Fruit fly (Drosophila melanogaster) ovary, adult (tissue): Measurements from ENCODE around the gene Antp.

ENCODE experiments used
- CG17801 ChIP-seq: fragments of 200-800 bp; optimal IDR thresholded peaks from 2 replicates; lab custom pipeline; 2019; ENCODE audit warnings: missing biosample characterization, mild to moderate bottlenecking, missing genetic modification characterization, moderate library complexity; ENCODE audit not compliant: partially characterized antibody

The Antp gene

DNA sequence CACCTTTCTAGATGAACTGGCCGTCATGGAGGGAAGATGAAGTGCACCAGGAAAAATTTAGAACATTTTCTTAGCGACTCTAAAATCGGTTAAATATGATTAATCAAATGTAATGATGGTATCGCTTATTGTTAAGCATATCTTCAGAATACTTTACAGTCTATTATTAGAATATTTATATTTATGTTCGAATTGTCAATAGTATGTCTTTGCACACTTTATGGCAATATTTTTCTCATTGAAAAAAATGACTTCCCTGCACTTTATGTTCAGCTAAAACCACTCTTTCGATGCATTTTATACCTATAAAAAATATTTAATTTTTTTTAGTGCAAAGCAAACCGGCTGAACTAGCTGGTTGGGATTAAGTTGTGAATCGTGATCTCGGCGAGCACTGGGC is 44.5 kb downstream of the Antp start:
- no peak for TF ChIP-seq CG17801 (GFP tag; lab: Kevin White, UChicago)

- TF ChIP-seq CG17801 (GFP tag; lab: Kevin White, UChicago) = no peak
Measured at dm6 chr3R:6953160-6953559, 45.9 kb downstream of the Antp start.

DNA sequence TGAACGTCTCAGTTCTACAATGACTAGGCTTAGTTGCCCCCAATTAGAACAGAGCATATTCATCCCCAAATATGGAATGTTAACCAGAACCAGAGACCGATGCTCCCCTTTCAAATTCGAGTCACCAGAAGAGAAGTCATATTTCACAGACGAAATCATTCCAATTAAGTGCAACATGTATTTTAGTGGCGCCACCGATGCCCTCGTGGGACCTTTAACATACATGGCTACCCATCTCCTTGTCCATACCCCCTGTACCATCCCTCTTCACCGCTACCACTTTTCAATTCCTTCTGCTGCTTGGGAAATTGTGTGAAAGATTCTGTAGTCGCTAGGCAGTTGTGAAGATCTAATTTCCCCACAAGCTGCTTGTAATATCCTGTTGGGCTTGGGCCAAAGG is 46.3 kb downstream of the Antp start:
- TF ChIP-seq CG17801 (GFP tag; lab: Kevin White, UChicago) = no peak

dm6 chr3R:6951090-6951489 is 47.9 kb downstream of the Antp start:
- TF ChIP-seq CG17801 (GFP tag; lab: Kevin White, UChicago) = no peak

DNA sequence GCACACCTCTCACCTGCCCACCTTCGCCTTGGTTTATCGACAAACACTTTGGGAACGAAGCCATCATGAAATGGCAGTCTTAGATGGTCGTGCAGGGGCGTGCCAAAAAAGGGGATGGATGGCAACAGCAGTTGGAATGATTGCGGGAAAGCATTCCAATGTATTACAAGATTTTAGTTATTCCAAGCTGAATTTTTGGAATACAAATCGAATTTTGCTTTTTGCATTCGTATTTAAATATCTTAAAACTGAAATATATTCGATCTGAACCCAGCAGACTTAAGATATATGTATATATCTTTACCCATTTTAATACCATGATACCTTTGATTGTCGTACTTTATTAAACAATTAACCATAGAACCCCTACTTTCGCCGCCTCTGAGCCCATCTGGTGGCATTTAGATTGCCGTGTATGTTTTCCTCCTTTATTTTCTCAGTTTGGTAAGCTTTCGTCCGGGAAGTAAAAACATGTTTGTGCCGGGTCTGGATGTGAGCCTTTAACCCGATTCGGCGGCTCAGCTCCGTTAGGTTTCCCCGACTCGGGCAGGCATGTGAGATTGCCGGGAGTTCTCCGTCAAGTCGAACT is 48.8 kb downstream of the Antp start:
- no peak for TF ChIP-seq CG17801 (GFP tag; lab: Kevin White, UChicago)

dm6 chr3R:6948954-6949708 is 49.9 kb downstream of the Antp start:
- TF ChIP-seq CG17801 (GFP tag; lab: Kevin White, UChicago) = no peak

DNA sequence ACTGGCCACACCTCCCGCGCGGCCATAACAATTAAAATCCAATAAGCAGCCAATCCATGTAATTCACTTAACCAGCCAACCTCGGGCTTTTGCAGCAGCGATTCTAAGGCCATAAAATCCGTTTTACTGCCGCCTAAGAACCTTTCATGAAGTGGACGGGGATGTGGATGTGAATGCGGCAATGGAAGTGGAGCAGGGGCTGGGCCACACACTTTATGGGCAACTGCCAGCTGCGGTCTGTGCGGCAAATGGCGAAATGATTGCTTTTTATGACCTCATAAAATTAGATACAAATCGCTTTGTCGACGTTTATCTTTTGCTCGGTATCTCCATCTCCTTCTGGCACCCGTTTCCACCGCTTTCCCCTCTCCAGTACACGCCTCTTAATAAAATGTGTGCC is 54.0 kb downstream of the Antp start:
- TF ChIP-seq CG17801 (GFP tag; lab: Kevin White, UChicago) = no peak

DNA sequence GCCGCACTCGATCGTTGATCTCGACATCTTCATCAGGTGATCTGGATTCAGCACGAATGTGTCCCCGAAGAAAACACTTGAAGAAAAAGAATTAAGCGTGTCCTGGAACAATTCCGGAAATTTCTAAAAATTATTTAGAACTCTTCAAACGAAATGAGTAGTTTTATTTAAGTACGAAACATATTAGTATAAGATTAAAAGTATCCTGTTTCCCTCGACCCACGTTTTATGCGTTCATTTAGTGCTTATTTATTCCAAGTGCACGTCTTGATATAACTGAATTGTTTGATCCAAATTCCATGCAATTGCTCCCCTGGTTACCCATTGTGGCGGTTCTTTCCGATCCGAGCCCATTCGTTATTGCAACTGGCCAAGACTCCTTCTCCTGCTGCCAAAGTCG is 59.4 kb downstream of the Antp start:
- TF ChIP-seq CG17801 (GFP tag; lab: Kevin White, UChicago) = no peak

- TF ChIP-seq CG17801 (GFP tag; lab: Kevin White, UChicago) = no peak
Measured at dm6 chr3R:6937731-6938130, 61.3 kb downstream of the Antp start.

dm6 chr3R:6935810-6936549 is 63.0 kb downstream of the Antp start:
- TF ChIP-seq CG17801 (GFP tag; lab: Kevin White, UChicago) = no peak

DNA sequence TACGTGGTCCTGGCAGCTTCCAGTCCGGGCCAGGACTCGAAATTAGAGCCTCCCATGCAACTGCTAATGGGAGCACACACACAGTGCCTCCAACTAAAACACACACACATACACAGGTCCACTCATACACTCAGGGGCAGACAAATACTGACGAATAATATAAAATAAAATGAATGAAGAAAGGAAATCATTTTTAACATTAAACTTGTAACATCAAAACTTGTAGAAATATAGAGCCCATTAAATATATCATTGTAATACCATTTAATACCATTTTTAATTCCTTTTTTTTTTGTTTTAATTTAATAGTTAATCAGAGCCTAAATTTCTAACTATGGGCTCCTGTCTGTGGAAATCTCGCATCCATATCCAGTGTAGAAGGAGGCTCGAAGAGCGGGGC is 63.8 kb downstream of the Antp start:
- TF ChIP-seq CG17801 (GFP tag; lab: Kevin White, UChicago) = no peak

DNA sequence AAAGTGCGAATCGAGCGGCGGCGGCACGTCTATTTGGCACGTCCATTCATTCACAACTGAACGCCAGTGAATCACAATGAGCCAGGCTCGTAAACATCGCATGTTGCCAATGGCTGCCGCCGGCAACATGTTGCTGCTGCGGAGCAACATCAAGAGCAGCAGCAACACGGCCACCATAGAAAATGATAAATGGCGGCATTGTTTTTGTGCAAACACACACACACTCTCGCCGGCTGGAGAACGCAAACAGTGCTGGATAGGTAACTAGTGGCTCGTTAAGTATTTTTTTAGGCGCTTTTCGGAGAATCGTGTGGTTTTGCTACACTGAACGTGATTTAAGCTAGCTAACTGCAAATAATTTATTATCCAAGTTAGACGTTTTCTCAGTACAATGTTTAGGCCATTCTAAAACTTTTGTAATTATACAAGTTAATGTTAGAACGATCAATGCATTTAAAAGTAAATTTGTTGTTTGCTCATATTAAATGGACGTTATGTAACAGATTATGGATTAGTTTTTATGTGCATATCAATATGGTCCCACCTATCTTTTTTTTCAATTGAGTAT is 66.2 kb downstream of the Antp start:
- no peak for TF ChIP-seq CG17801 (GFP tag; lab: Kevin White, UChicago)

DNA sequence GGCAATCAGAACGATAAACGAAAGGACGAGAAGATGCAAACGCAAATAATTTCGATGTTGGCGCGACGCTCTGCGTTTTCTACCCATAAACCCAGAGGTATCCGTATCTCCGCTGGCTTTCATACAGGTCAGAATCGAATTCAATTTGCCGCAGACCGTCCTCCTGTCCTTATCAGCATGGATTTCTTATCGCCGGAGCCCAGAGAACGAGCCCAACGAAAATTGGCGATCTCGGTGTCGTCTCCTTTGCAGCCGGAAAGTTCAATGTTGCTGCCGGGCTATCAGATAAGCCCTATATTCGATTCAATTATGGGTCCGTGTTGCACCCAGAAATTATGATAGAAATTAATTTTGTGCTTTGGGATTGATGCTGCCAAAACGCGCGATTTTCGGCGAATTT is 67.0 kb downstream of the Antp start:
- no peak for TF ChIP-seq CG17801 (GFP tag; lab: Kevin White, UChicago)

dm6 chr3R:6930447-6930846 is 68.6 kb downstream of the Antp start:
- TF ChIP-seq CG17801 (GFP tag; lab: Kevin White, UChicago) = no peak

dm6 chr3R:6929151-6929550 is 69.9 kb downstream of the Antp start:
- no peak for TF ChIP-seq CG17801 (GFP tag; lab: Kevin White, UChicago)
